Worm (Caenorhabditis elegans): Measurements from ENCODE around the gene R07E3.1.

Gene R07E3.1

ce11 chrX:10377663-10378062, 36.7 kb upstream of the R07E3.1 start (continued):
- TF ChIP-seq unc-62 (GFP tag; optimal IDR thresholded peaks at IDR 0.05) = no peak
- TF ChIP-seq F39B2.1 (GFP tag; IDR thresholded peaks at IDR 0.05) = no peak
- TF ChIP-seq ceh-91 (GFP tag; IDR thresholded peaks at IDR 0.05) = no peak
- no peak for TF ChIP-seq rec-8 (tag; optimal IDR thresholded peaks at IDR 0.05)
- TF ChIP-seq F33H1.4 (GFP tag; IDR thresholded peaks at IDR 0.05) = no peak
- TF ChIP-seq F57A8.1 (GFP tag; optimal IDR thresholded peaks at IDR 0.05) = no peak
- TF ChIP-seq unc-130 (GFP tag; optimal IDR thresholded peaks at IDR 0.05) = no peak
- no peak for TF ChIP-seq mel-28 (tag; optimal IDR thresholded peaks at IDR 0.05; ENCODE audit: borderline replicate concordance)
- TF ChIP-seq mes-4 (tag; optimal IDR thresholded peaks at IDR 0.05) = no peak
- TF ChIP-seq nhr-80 (tag; optimal IDR thresholded peaks at IDR 0.05) = peak; percentile 65
- TF ChIP-seq B0336.3 (GFP tag; IDR thresholded peaks at IDR 0.05) = peak; percentile 54; the same call in 1 of the 2 replicates
- TF ChIP-seq tbp1 (GFP tag; optimal IDR thresholded peaks at IDR 0.05) = no peak
- TF ChIP-seq nfya-2 (GFP tag; IDR thresholded peaks at IDR 0.05) = no peak
- TF ChIP-seq Y79H2A.3 (GFP tag; conservative IDR thresholded peaks at IDR 0.05) = no peak
- TF ChIP-seq snpc-1.3 (tag; optimal IDR thresholded peaks at IDR 0.05; ENCODE audit: insufficient read depth) = no peak
- TF ChIP-seq F49E8.2 (tag; optimal IDR thresholded peaks at IDR 0.05; ENCODE audit: insufficient read depth) = no peak
- TF ChIP-seq ceh-27 (GFP tag; optimal IDR thresholded peaks at IDR 0.05) = no peak
- no peak for TF ChIP-seq nhr-179 (tag; optimal IDR thresholded peaks at IDR 0.05)
- peak; percentile 31 for TF ChIP-seq gei-17 (GFP tag; optimal IDR thresholded peaks at IDR 0.05)
- no peak for TF ChIP-seq nhr-120 (GFP tag; IDR thresholded peaks at IDR 0.05)
- TF ChIP-seq snpc-1.1 (tag; optimal IDR thresholded peaks at IDR 0.05; ENCODE audit: insufficient read depth) = no peak
- TF ChIP-seq ceh-58 (GFP tag; IDR thresholded peaks at IDR 0.05) = no peak
- no peak for TF ChIP-seq dpl-1 (GFP tag; optimal IDR thresholded peaks at IDR 0.05)
- peak; percentile 73 for TF ChIP-seq mcd-1 (GFP tag; IDR thresholded peaks at IDR 0.05)
- peak; percentile 95 for TF ChIP-seq hmg-1.2 (GFP tag; IDR thresholded peaks at IDR 0.05)
- no peak for TF ChIP-seq Y67H2A.10 (GFP tag; conservative IDR thresholded peaks at IDR 0.05)
- TF ChIP-seq egl-44 (GFP tag; IDR thresholded peaks at IDR 0.05) = no peak
- no peak for TF ChIP-seq madf-3 (GFP tag; IDR thresholded peaks at IDR 0.05)
- no peak for TF ChIP-seq F55B11.4 (tag; optimal IDR thresholded peaks at IDR 0.05; ENCODE audit: borderline replicate concordance, insufficient read depth)
- TF ChIP-seq lin-40 (tag; optimal IDR thresholded peaks at IDR 0.05) = peak; percentile 92
- TF ChIP-seq hsf-1 (GFP tag; IDR thresholded peaks at IDR 0.05) = no peak
- TF ChIP-seq nhr-90 (tag; optimal IDR thresholded peaks at IDR 0.05) = no peak
- no peak for TF ChIP-seq nfyb-1 (GFP tag; IDR thresholded peaks at IDR 0.05)
- TF ChIP-seq zfh-2 (GFP tag; conservative IDR thresholded peaks at IDR 0.05) = peak; percentile 85
- TF ChIP-seq ztf-22 (GFP tag; optimal IDR thresholded peaks at IDR 0.05) = no peak
- no peak for TF ChIP-seq snpc-3.4 (tag; optimal IDR thresholded peaks at IDR 0.05)
- peak; percentile 65 for TF ChIP-seq ztf-26 (tag; optimal IDR thresholded peaks at IDR 0.05)
- no peak; the same call in 1 of the 2 replicates for TF ChIP-seq lir-1 (GFP tag; conservative IDR thresholded peaks at IDR 0.05)
- peak; percentile 70 for TF ChIP-seq C06A6.2 (GFP tag; conservative IDR thresholded peaks at IDR 0.05)
- TF ChIP-seq dox-1 (GFP tag; IDR thresholded peaks at IDR 0.05) = no peak; the same call in 1 of the 2 replicates
- TF ChIP-seq ztf-18 (tag; optimal IDR thresholded peaks at IDR 0.05) = peak; percentile 93
- TF ChIP-seq attf-6 (GFP tag; IDR thresholded peaks at IDR 0.05) = no peak
- TF ChIP-seq repo-1 (tag; optimal IDR thresholded peaks at IDR 0.05) = no peak
- TF ChIP-seq Y53F4B.3 (GFP tag; IDR thresholded peaks at IDR 0.05) = no peak
- TF ChIP-seq akir-1 (GFP tag; optimal IDR thresholded peaks at IDR 0.05) = no peak
- no peak for TF ChIP-seq ceh-40 (GFP tag; IDR thresholded peaks at IDR 0.05)
- no peak for TF ChIP-seq hmg-20 (GFP tag; IDR thresholded peaks at IDR 0.05)
- no peak for TF ChIP-seq ztf-25 (GFP tag; IDR thresholded peaks at IDR 0.05)

All from whole organism, young adult.